Fruit fly (Drosophila melanogaster) whole organism, prepupa: ENCODE measurements around the gene Hsp27.

Experiments used
- Blimp-1 ChIP-seq: fragments of 200-800 bp; sonication (Bioruptor generic); optimal IDR thresholded peaks from 3 replicates; lab custom pipeline; 2017; ENCODE audit warnings: missing biosample characterization, missing genetic modification characterization, mild to moderate bottlenecking, moderate library complexity, missing genetic modification reagents
- CG10669 ChIP-seq: fragments of 200-800 bp; sonication (Bioruptor generic); optimal IDR thresholded peaks from 3 replicates; lab custom pipeline; 2018; ENCODE audit warnings: missing biosample characterization, mild to moderate bottlenecking, missing genetic modification characterization, moderate library complexity
- CG11902 ChIP-seq: fragments of 200-800 bp; sonication (Bioruptor generic); optimal IDR thresholded peaks from 3 replicates; lab custom pipeline; 2016; ENCODE audit warnings: missing biosample characterization, missing genetic modification characterization
- CG4318 ChIP-seq: fragments of 200-800 bp; sonication (Bioruptor generic); optimal IDR thresholded peaks from 3 replicates; lab custom pipeline; 2017; ENCODE audit warnings: missing biosample characterization, mild to moderate bottlenecking, missing genetic modification characterization
- CG6792 ChIP-seq: fragments of 200-800 bp; sonication (Bioruptor generic); optimal IDR thresholded peaks from 3 replicates; lab custom pipeline; 2016; ENCODE audit warnings: missing biosample characterization, missing genetic modification characterization
- CG6808 ChIP-seq: fragments of 200-800 bp; sonication (Bioruptor generic); optimal IDR thresholded peaks from 3 replicates; lab custom pipeline; 2017; ENCODE audit warnings: missing biosample characterization, missing genetic modification characterization, mild to moderate bottlenecking, moderate library complexity, missing genetic modification reagents
- Gug ChIP-seq: fragments of 200-800 bp; sonication (Bioruptor generic); IDR thresholded peaks from 2 replicates; pipeline ENCODE4 v1.3.6; 2022; ENCODE audit warnings: missing biosample characterization, missing genetic modification characterization
- Lpt ChIP-seq: fragments of 200-800 bp; sonication (Bioruptor generic); optimal IDR thresholded peaks from 3 replicates; lab custom pipeline; 2016; ENCODE audit warnings: missing biosample characterization, missing genetic modification characterization
- Sox102F ChIP-seq: fragments of 200-800 bp; sonication (Bioruptor generic); optimal IDR thresholded peaks from 2 replicates; lab custom pipeline; 2016; ENCODE audit warnings: missing biosample characterization, mild to moderate bottlenecking, missing genetic modification characterization
- acj6 ChIP-seq: fragments of 200-800 bp; sonication (Bioruptor generic); optimal IDR thresholded peaks from 3 replicates; lab custom pipeline; 2016; ENCODE audit warnings: missing biosample characterization, missing genetic modification characterization
- esn ChIP-seq: fragments of 200-800 bp; sonication (Bioruptor generic); optimal IDR thresholded peaks from 2 replicates; lab custom pipeline; 2016; ENCODE audit warnings: missing biosample characterization, mild to moderate bottlenecking, missing genetic modification characterization, moderate library complexity
- spab ChIP-seq: fragments of 200-800 bp; sonication (Bioruptor generic); optimal IDR thresholded peaks from 2 replicates; lab custom pipeline; 2017; ENCODE audit warnings: missing biosample characterization, mild to moderate bottlenecking, missing genetic modification characterization, missing genetic modification reagents
- svp ChIP-seq: fragments of 200-800 bp; sonication (Bioruptor generic); peaks from one replicate; lab custom pipeline; 2016; ENCODE audit warnings: missing biosample characterization, missing genetic modification characterization

DNA sequence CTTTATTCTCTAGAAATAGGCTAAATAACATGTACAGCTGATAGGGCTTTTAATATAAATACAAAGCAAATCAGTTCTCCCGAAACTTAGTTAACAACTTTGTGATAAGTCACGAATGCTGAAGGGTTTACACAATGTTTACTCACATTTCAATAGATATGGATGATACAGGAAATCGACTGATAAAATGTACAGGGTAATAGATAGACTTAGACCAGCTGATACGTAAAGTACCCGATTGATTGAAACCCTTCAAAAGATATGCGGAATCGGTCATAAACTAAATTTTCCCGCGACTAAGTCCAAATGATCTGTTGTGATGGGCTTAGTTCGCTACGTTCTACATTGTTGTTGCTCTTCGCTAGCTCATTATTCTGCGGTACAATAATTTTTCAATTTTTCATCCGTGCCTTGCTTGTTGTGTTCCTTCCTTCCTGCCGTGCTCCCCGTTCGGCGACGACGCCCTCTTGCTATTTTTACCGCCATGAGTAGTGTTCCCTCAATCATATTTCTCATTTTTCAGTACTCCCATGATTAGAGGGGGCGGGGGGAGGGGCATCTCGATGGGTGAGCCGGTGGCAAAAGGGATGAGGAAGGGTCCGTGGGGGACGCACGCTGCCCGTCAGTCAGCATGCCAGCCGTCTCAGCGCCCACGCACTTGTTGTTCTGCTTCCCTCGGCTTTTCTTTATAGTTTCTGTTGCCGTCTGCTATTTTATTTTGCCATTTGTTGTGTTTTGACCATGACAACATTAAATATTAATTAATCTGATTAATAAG, 49.1 kb downstream of the Hsp27 start:
- no peak for TF ChIP-seq Blimp-1 (GFP tag; lab: Kevin White, UChicago)
- no peak for TF ChIP-seq CG6792
- TF ChIP-seq Gug (GFP tag; lab: Robert Waterston, UW) = no peak
- no peak for TF ChIP-seq acj6 (GFP tag; lab: Kevin White, UChicago)
- TF ChIP-seq CG6808 = no peak
- TF ChIP-seq Sox102F (GFP tag; lab: Kevin White, UChicago) = no peak
- TF ChIP-seq spab (GFP tag; lab: Kevin White, UChicago) = no peak
- no peak for TF ChIP-seq CG11902
- TF ChIP-seq svp (GFP tag; lab: Kevin White, UChicago) = no peak
- TF ChIP-seq esn (GFP tag; lab: Kevin White, UChicago) = no peak
- TF ChIP-seq Lpt = no peak
- TF ChIP-seq CG10669 (GFP tag; lab: Kevin White, UChicago) = no peak
- no peak for TF ChIP-seq CG4318
